Worm (Caenorhabditis elegans) whole organism, early embryonic: ENCODE results near the gene D1054.1.

ENCODE experiments used
- ama-1 ChIP-seq: fragments of 150-350 bp; optimal IDR thresholded peaks from 2 replicates; lab custom pipeline; 2014
- ceh-36 ChIP-seq: sonication (generic microtip); optimal IDR thresholded peaks from 2 replicates; lab custom pipeline; 2016; ENCODE audit warnings: missing genetic modification characterization, inconsistent platforms, missing compliant biosample characterization
- hnd-1 ChIP-seq: sonication (generic microtip); optimal IDR thresholded peaks from 2 replicates; lab custom pipeline; 2016; ENCODE audit warnings: missing genetic modification characterization, missing compliant biosample characterization
- sea-1 ChIP-seq: fragments of 200-800 bp; sonication (Bioruptor generic); conservative IDR thresholded peaks from 2 replicates; pipeline ENCODE4 v1.3.6; 2022; ENCODE audit warnings: missing genetic modification characterization, missing compliant biosample characterization
- tra-4 ChIP-seq: sonication (generic microtip); optimal IDR thresholded peaks from 2 replicates; lab custom pipeline; 2017; ENCODE audit warnings: missing genetic modification characterization, missing compliant biosample characterization

- TF ChIP-seq sea-1 (GFP tag; lab: Robert Waterston, UW): no peak
- no peak for TF ChIP-seq ceh-36 (tag; lab: Kevin White, UChicago)
- no peak for TF ChIP-seq hnd-1 (tag; lab: Kevin White, UChicago)
- TF ChIP-seq ama-1: no peak
- TF ChIP-seq tra-4: no peak
Measured at ce11 chrV:10793498-10793897, 23.5 kb upstream of the D1054.1 start, which contains the start of gene ule-3.
